Fruit fly (Drosophila melanogaster) whole organism, embryonic: ENCODE results near the gene Hinfp.
A peak's percentile ranks its signal among the peaks of the same experiment; 100 is the strongest.

Experiments used
- Ada2b ChIP-seq: fragments of 200-800 bp; sonication (Bioruptor generic); IDR thresholded peaks from 2 replicates; pipeline ENCODE4 v1.3.6; 2022; ENCODE audit warnings: missing biosample characterization, missing genetic modification characterization
- CG10267 ChIP-seq: fragments of 200-800 bp; sonication (Bioruptor generic); optimal IDR thresholded peaks from 2 replicates; lab custom pipeline; 2018; ENCODE audit warnings: missing biosample characterization, mild to moderate bottlenecking, missing genetic modification characterization, moderate library complexity
- CG10462 ChIP-seq: fragments of 200-800 bp; sonication (Bioruptor generic); optimal IDR thresholded peaks from 2 replicates; lab custom pipeline; 2016; ENCODE audit warnings: missing biosample characterization, missing genetic modification characterization
- CG11695 ChIP-seq: fragments of 200-800 bp; sonication (Bioruptor generic); IDR thresholded peaks from 3 replicates; pipeline ENCODE4 v1.3.6; 2022; ENCODE audit warnings: missing biosample characterization, missing genetic modification characterization
- CG12155 ChIP-seq: fragments of 200-800 bp; sonication (Bioruptor generic); optimal IDR thresholded peaks from 3 replicates; lab custom pipeline; 2016; ENCODE audit warnings: missing biosample characterization, missing genetic modification characterization
- CG12236 ChIP-seq: fragments of 200-800 bp; sonication (Bioruptor generic); optimal IDR thresholded peaks from 2 replicates; lab custom pipeline; 2016; ENCODE audit warnings: missing biosample characterization, missing genetic modification characterization
- CG1233 ChIP-seq: fragments of 200-800 bp; sonication (Bioruptor generic); optimal IDR thresholded peaks from 4 replicates; lab custom pipeline; 2018; ENCODE audit warnings: missing biosample characterization, mild to moderate bottlenecking, missing genetic modification characterization
- CG1603 ChIP-seq: fragments of 200-800 bp; sonication (Bioruptor generic); optimal IDR thresholded peaks from 2 replicates; lab custom pipeline; 2019; ENCODE audit warnings: missing biosample characterization, mild to moderate bottlenecking, missing genetic modification characterization, moderate library complexity
- CG17328 ChIP-seq: fragments of 200-800 bp; sonication (Bioruptor generic); IDR thresholded peaks from 2 replicates; pipeline ENCODE4 v1.3.6; 2022; ENCODE audit warnings: missing biosample characterization, missing genetic modification characterization
- CG2199 ChIP-seq: fragments of 200-800 bp; sonication (Bioruptor generic); IDR thresholded peaks from 3 replicates; pipeline ENCODE4 v1.3.6; 2022; ENCODE audit warnings: missing biosample characterization, missing genetic modification characterization
- CG3163 ChIP-seq: fragments of 200-800 bp; sonication (Bioruptor generic); optimal IDR thresholded peaks from 3 replicates; lab custom pipeline; 2016; ENCODE audit warnings: missing biosample characterization, missing genetic modification characterization
- CG42726 ChIP-seq: fragments of 200-800 bp; sonication (Bioruptor generic); IDR thresholded peaks from 2 replicates; pipeline ENCODE4 v1.3.6; 2022; ENCODE audit warnings: missing biosample characterization, missing genetic modification characterization; ENCODE audit not compliant: partially characterized antibody
- CG4424 ChIP-seq: fragments of 200-800 bp; sonication (Bioruptor generic); optimal IDR thresholded peaks from 3 replicates; lab custom pipeline; 2016; ENCODE audit warnings: missing biosample characterization, missing genetic modification characterization
- CG4617 ChIP-seq: fragments of 200-800 bp; sonication (Bioruptor generic); optimal IDR thresholded peaks from 3 replicates; lab custom pipeline; 2016; ENCODE audit warnings: missing biosample characterization, missing genetic modification characterization, borderline replicate concordance
- CG6689 ChIP-seq: fragments of 200-800 bp; sonication (Bioruptor generic); IDR thresholded peaks from 2 replicates; pipeline ENCODE4 v1.3.6; 2022; ENCODE audit warnings: missing biosample characterization, missing genetic modification characterization
- CG7372 ChIP-seq: fragments of 200-800 bp; sonication (Bioruptor generic); IDR thresholded peaks from 2 replicates; pipeline ENCODE4 v1.3.6; 2022; ENCODE audit warnings: missing biosample characterization, missing genetic modification characterization
- CG8478 ChIP-seq: fragments of >200 bp; optimal IDR thresholded peaks from 2 replicates; lab custom pipeline; 2018
- CG8924 ChIP-seq: fragments of 200-800 bp; optimal IDR thresholded peaks from 3 replicates; lab custom pipeline; 2019; ENCODE audit warnings: missing biosample characterization, mild to moderate bottlenecking, missing genetic modification characterization, moderate library complexity
- CG9609 ChIP-seq: fragments of 200-800 bp; sonication (Bioruptor generic); optimal IDR thresholded peaks from 3 replicates; lab custom pipeline; 2016; ENCODE audit warnings: missing biosample characterization, missing genetic modification characterization
- CG9797 ChIP-seq: fragments of 200-800 bp; sonication (Bioruptor generic); optimal IDR thresholded peaks from 3 replicates; lab custom pipeline; 2018; ENCODE audit warnings: missing biosample characterization, mild to moderate bottlenecking, missing genetic modification characterization
- E2f1 ChIP-seq: fragments of 200-800 bp; sonication (Bioruptor generic); IDR thresholded peaks from 2 replicates; pipeline ENCODE4 v1.3.6; 2022; ENCODE audit warnings: missing biosample characterization, missing genetic modification characterization
- E2f2 ChIP-seq: fragments of 200-800 bp; sonication (Bioruptor generic); IDR thresholded peaks from 2 replicates; pipeline ENCODE4 v1.3.6; 2022; ENCODE audit warnings: missing biosample characterization, missing genetic modification characterization
- ERR ChIP-seq: fragments of 200-800 bp; sonication (Bioruptor generic); optimal IDR thresholded peaks from 2 replicates; lab custom pipeline; 2016; ENCODE audit warnings: missing biosample characterization, missing genetic modification characterization
- Ets65A ChIP-seq: fragments of 200-800 bp; sonication (Bioruptor generic); peaks from one replicate; lab custom pipeline; 2016; ENCODE audit warnings: missing biosample characterization, missing genetic modification characterization
- Ets97D ChIP-seq: fragments of 200-800 bp; sonication (Bioruptor generic); optimal IDR thresholded peaks from 3 replicates; lab custom pipeline; 2016; ENCODE audit warnings: missing biosample characterization, missing genetic modification characterization
- HmgZ ChIP-seq: fragments of 200-800 bp; sonication (Bioruptor generic); optimal IDR thresholded peaks from 2 replicates; lab custom pipeline; 2018; ENCODE audit warnings: missing biosample characterization, mild to moderate bottlenecking, missing genetic modification characterization
- Med ChIP-seq: fragments of 200-800 bp; sonication (Bioruptor generic); peaks from one replicate; lab custom pipeline; 2016; ENCODE audit warnings: missing biosample characterization, missing genetic modification characterization, mild to moderate bottlenecking, inconsistent platforms, moderate library complexity
- NFAT ChIP-seq: fragments of 200-800 bp; sonication (Bioruptor generic); IDR thresholded peaks from 2 replicates; pipeline ENCODE4 v1.3.6; 2022; ENCODE audit warnings: missing biosample characterization, missing genetic modification characterization
- Pdp1 ChIP-seq, 2 experiments: fragments of 200-800 bp; sonication (Bioruptor generic); optimal IDR thresholded peaks; 3 replicates each; lab custom pipeline; 2016; ENCODE audit warnings: missing biosample characterization in 2 of 2, missing genetic modification characterization in 2 of 2, mild to moderate bottlenecking in 1 of 2, moderate library complexity in 1 of 2
- Poxn ChIP-seq: fragments of 200-800 bp; sonication (Bioruptor generic); IDR thresholded peaks from 2 replicates; pipeline ENCODE4 v1.3.6; 2022; ENCODE audit warnings: missing biosample characterization, missing genetic modification characterization
- Ravus ChIP-seq: fragments of 200-800 bp; sonication (Bioruptor generic); IDR thresholded peaks from 2 replicates; pipeline ENCODE4 v1.3.6; 2022; ENCODE audit warnings: missing biosample characterization, missing genetic modification characterization
- Rx ChIP-seq: fragments of 200-800 bp; sonication (Bioruptor generic); IDR thresholded peaks from 2 replicates; pipeline ENCODE4 v1.3.6; 2022; ENCODE audit warnings: missing biosample characterization, missing genetic modification characterization
- Trl ChIP-seq, 3 experiments: fragments of >200 bp in 2 of 3; fragments of 200-800 bp in 1 of 3; sonication (Bioruptor generic) in 1 of 3; optimal IDR thresholded peaks; 2 replicates in 1 of 3; 3 replicates in 2 of 3; lab custom pipeline; 2016 to 2017; ENCODE audit warnings: missing biosample characterization in 1 of 3, missing genetic modification characterization in 1 of 3
- YL-1 ChIP-seq: fragments of 200-800 bp; sonication (Bioruptor generic); optimal IDR thresholded peaks from 3 replicates; lab custom pipeline; 2017; ENCODE audit warnings: missing biosample characterization, mild to moderate bottlenecking, missing genetic modification characterization
- az2 ChIP-seq: fragments of 200-800 bp; sonication (Bioruptor generic); optimal IDR thresholded peaks from 3 replicates; lab custom pipeline; 2016; ENCODE audit warnings: missing biosample characterization, missing genetic modification characterization
- cg ChIP-seq: fragments of 200-800 bp; sonication (Bioruptor generic); optimal IDR thresholded peaks from 3 replicates; lab custom pipeline; 2019; ENCODE audit warnings: missing biosample characterization, mild to moderate bottlenecking, missing genetic modification characterization, moderate library complexity
- ci ChIP-seq: fragments of 200-800 bp; sonication (Bioruptor generic); IDR thresholded peaks from 3 replicates; pipeline ENCODE4 v1.3.6; 2022; ENCODE audit warnings: missing biosample characterization, missing genetic modification characterization
- da ChIP-seq: fragments of 200-800 bp; sonication (Bioruptor generic); optimal IDR thresholded peaks from 2 replicates; lab custom pipeline; 2016; ENCODE audit warnings: missing biosample characterization, missing genetic modification characterization
- dati ChIP-seq: fragments of 200-800 bp; sonication (Bioruptor generic); IDR thresholded peaks from 2 replicates; pipeline ENCODE4 v1.3.6; 2022; ENCODE audit warnings: missing biosample characterization, missing genetic modification characterization
- dmrt99B ChIP-seq: fragments of 200-800 bp; sonication (Bioruptor generic); optimal IDR thresholded peaks from 2 replicates; lab custom pipeline; 2018; ENCODE audit warnings: missing biosample characterization, mild to moderate bottlenecking, missing genetic modification characterization, moderate library complexity
- gem ChIP-seq: fragments of 200-800 bp; sonication (Bioruptor generic); optimal IDR thresholded peaks from 2 replicates; lab custom pipeline; 2019; ENCODE audit warnings: missing biosample characterization, mild to moderate bottlenecking, missing genetic modification characterization, moderate library complexity
- ind ChIP-seq: fragments of 200-800 bp; sonication (Bioruptor generic); optimal IDR thresholded peaks from 3 replicates; lab custom pipeline; 2016; ENCODE audit warnings: missing biosample characterization, missing genetic modification characterization
- maf-S ChIP-seq: fragments of 200-800 bp; sonication (Bioruptor generic); optimal IDR thresholded peaks from 2 replicates; lab custom pipeline; 2016; ENCODE audit warnings: missing biosample characterization, missing genetic modification characterization
- mam ChIP-seq: fragments of 200-800 bp; sonication (Bioruptor generic); optimal IDR thresholded peaks from 3 replicates; lab custom pipeline; 2016; ENCODE audit warnings: missing biosample characterization, missing genetic modification characterization
- pb ChIP-seq: fragments of 200-800 bp; sonication (Bioruptor generic); optimal IDR thresholded peaks from 3 replicates; lab custom pipeline; 2016; ENCODE audit warnings: missing biosample characterization, missing genetic modification characterization
- phol ChIP-seq: fragments of 200-800 bp; sonication (Bioruptor generic); optimal IDR thresholded peaks from 3 replicates; lab custom pipeline; 2018; ENCODE audit warnings: missing biosample characterization, mild to moderate bottlenecking, missing genetic modification characterization, moderate library complexity
- row ChIP-seq: fragments of 200-800 bp; sonication (Bioruptor generic); IDR thresholded peaks from 3 replicates; pipeline ENCODE4 v1.3.6; 2022; ENCODE audit warnings: missing biosample characterization, missing genetic modification characterization
- scrt ChIP-seq: fragments of 200-800 bp; sonication (Bioruptor generic); optimal IDR thresholded peaks from 2 replicates; lab custom pipeline; 2018; ENCODE audit warnings: missing biosample characterization, mild to moderate bottlenecking, missing genetic modification characterization, moderate library complexity
- stwl ChIP-seq: fragments of 200-800 bp; sonication (Bioruptor generic); optimal IDR thresholded peaks from 3 replicates; lab custom pipeline; 2018; ENCODE audit warnings: missing biosample characterization, mild to moderate bottlenecking, missing genetic modification characterization, moderate library complexity
- trem ChIP-seq: fragments of 200-800 bp; optimal IDR thresholded peaks from 3 replicates; lab custom pipeline; 2019; ENCODE audit warnings: missing biosample characterization, mild to moderate bottlenecking, missing genetic modification characterization, moderate library complexity
- wdn ChIP-seq: fragments of 200-800 bp; sonication (Bioruptor generic); IDR thresholded peaks from 2 replicates; pipeline ENCODE4 v1.3.6; 2022; ENCODE audit warnings: missing biosample characterization, missing genetic modification characterization
- yki ChIP-seq: fragments of >200 bp; optimal IDR thresholded peaks from 3 replicates; lab custom pipeline; 2018

Gene Hinfp

DNA sequence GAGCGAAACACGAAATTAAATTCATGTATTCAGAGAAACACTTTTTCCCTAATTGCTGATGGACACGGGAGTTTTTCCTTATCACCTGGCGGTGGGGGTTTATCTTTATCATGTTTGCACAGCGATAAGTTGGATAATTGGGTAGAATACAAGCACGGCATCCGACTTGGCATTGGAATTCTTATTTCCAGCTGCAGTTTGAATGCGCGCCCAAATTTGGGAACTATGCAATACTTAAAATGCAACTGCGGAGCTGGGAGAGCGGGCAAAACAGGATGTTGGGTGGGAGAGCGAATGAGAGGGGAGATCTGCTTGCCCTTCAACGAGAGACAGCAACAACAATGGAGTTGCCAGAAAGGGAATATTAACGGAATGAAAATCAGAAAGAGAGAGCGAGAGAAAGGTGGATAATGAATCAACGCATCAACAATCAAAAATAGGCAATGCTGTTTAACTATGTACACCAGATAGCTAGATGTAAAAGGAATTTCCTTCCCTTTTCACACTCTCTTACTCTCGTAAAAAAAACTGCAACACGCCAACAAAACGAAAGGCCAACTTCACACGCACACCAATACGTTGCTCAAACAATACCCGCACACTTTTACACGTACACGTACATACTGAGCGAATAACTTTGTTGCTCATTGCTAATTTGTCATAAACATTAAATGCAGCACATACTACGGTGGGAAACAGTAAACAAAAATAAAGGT is 8.4 kb upstream of the Hinfp start (continued):
- TF ChIP-seq cg (peak; percentile 87), CG1233 (no peak), wdn (GFP tag; lab: Robert Waterston, UW) (no peak), CG1603 (peak; percentile 33), CG6689 (GFP tag; lab: Robert Waterston, UW) (no peak), gem (tag; lab: Kevin White, UChicago) (no peak), Poxn (GFP tag; lab: Robert Waterston, UW) (no peak), phol (tag; lab: Kevin White, UChicago) (peak; percentile 59), stwl (peak; percentile 4), CG10267 (tag; lab: Kevin White, UChicago) (peak; percentile 82), Med (GFP tag; lab: Kevin White, UChicago) (peak; percentile 70), YL-1 (peak; percentile 56), yki (lab: Kevin White, UChicago) (no peak), CG2199 (0 out of 3 replicates have a peak, but pooled peaks have one; percentile 41), CG8924 (peak; percentile 44), CG8478 (peak; percentile 78), Ets65A (GFP tag; lab: Kevin White, UChicago) (peak; percentile 68), E2f1 (no peak), Pdp1 (GFP tag; optimal IDR thresholded peaks at IDR 0.05; lab: Kevin White, UChicago) (peak in 1 of 2 experiments; percentile 13), dmrt99B (no peak), pb (GFP tag; lab: Kevin White, UChicago) (no peak), CG10462 (no peak), E2f2 (GFP tag; lab: Robert Waterston, UW) (peak; percentile 58), CG3163 (GFP tag; lab: Kevin White, UChicago) (no peak), CG7372 (GFP tag; lab: Robert Waterston, UW) (no peak), CG12155 (GFP tag; lab: Kevin White, UChicago) (peak; percentile 9), ind (GFP tag; lab: Kevin White, UChicago) (no peak), CG9797 (GFP tag; lab: Kevin White, UChicago) (no peak), da (GFP tag; lab: Kevin White, UChicago) (no peak), Trl (optimal IDR thresholded peaks at IDR 0.05; lab: Kevin White, UChicago) (peak; percentile 7 to 53), Trl (GFP tag; optimal IDR thresholded peaks at IDR 0.05; lab: Kevin White, UChicago) (no peak), CG4424 (GFP tag; lab: Kevin White, UChicago) (no peak), Rx (GFP tag; lab: Robert Waterston, UW) (no peak), NFAT (GFP tag; lab: Robert Waterston, UW) (no peak), CG17328 (GFP tag; lab: Robert Waterston, UW) (no peak), az2 (no peak), row (no peak), CG4617 (GFP tag; lab: Kevin White, UChicago) (peak; percentile 44), Ravus (GFP tag; lab: Robert Waterston, UW) (no peak), CG9609 (GFP tag; lab: Kevin White, UChicago) (no peak), ERR (GFP tag; lab: Kevin White, UChicago) (no peak), Ets97D (GFP tag; lab: Kevin White, UChicago) (peak; percentile 10), dati (no peak), ci (GFP tag; lab: Robert Waterston, UW) (0 out of 3 replicates have a peak, but pooled peaks have one; percentile 14), CG12236 (no peak), maf-S (GFP tag; lab: Kevin White, UChicago) (no peak), scrt (GFP tag; lab: Kevin White, UChicago) (no peak), trem (peak; percentile 15), Ada2b (GFP tag; lab: Robert Waterston, UW) (no peak), CG11695 (no peak), mam (GFP tag; lab: Kevin White, UChicago) (no peak), CG42726 (no peak), HmgZ (tag; lab: Kevin White, UChicago) (no peak)
